Fruit fly (Drosophila melanogaster): ENCODE results near the gene CG10237.
A peak's percentile ranks its signal among the peaks of the same experiment; 100 is the strongest.

CG10237 gene

DNA sequence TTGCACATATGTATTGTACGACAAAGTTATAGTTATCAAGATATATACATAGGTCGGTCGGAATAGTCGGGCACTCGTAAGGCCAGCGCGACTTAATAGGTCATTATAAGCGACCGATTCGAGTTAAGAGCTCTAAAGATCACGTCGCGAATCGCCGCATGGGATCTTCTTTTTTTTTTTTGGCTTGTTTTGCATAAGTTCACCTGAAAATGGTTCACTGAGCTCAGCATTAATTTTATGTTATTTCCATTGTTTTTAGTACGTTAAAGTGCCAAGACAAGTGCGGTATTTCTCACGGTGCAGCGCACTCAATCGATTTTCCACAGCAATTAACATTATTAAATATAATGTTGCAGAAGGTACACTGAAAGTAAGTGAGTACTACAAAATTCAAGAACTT lies 1.2 kb downstream of the CG10237 start:
- TF ChIP-seq sens (GFP tag) (peak; percentile 20), CG15073 (GFP tag; optimal IDR thresholded peaks at IDR 0.05) (no peak)

DNA sequence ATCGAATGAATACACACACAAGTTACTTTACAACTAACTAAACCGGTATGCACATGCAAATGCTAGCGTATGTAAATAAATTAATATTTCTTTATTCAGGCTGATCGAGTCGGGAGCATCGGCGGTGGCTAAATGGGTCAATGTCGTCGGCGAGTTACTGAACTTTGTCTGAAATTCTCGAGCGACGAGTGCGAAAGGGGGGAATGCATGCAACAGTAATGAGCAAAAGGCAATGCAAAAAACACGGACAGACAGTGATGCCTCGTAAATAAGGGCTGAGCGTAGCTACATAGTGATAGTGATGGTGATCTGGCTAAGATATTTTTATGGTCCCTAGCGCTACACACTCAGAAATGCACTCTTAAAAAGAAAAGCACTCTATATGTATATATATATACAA lies 1.8 kb downstream of the CG10237 start:
- no peak for TF ChIP-seq emc (GFP tag; optimal IDR thresholded peaks at IDR 0.05)
- no peak for TF ChIP-seq bsh (GFP tag; optimal IDR thresholded peaks at IDR 0.05)
- TF ChIP-seq dimm (GFP tag; IDR thresholded peaks at IDR 0.05), result no peak
- TF ChIP-seq Abd-B (GFP tag; optimal IDR thresholded peaks at IDR 0.05), result no peak
- TF ChIP-seq CG6765 (GFP tag; optimal IDR thresholded peaks at IDR 0.05), result no peak
- no peak for TF ChIP-seq zfh1 (GFP tag; IDR thresholded peaks at IDR 0.05)
- no peak for TF ChIP-seq zen (tag; optimal IDR thresholded peaks at IDR 0.05)
- TF ChIP-seq Drgx (GFP tag; IDR thresholded peaks at IDR 0.05), result peak; percentile 26; the same call in 1 of the 2 replicates
- TF ChIP-seq bcd (GFP tag; optimal IDR thresholded peaks at IDR 0.05), result no peak
- TF ChIP-seq Sox100B (GFP tag; optimal IDR thresholded peaks at IDR 0.05), result no peak
- TF ChIP-seq CG1529 (GFP tag; optimal IDR thresholded peaks at IDR 0.05), result no peak
- no peak for TF ChIP-seq az2 (GFP tag; optimal IDR thresholded peaks at IDR 0.05)
- TF ChIP-seq Jarid2 (GFP tag; optimal IDR thresholded peaks at IDR 0.05), result no peak
- no peak for TF ChIP-seq CG6175 (GFP tag; IDR thresholded peaks at IDR 0.05)
- no peak for TF ChIP-seq sob (GFP tag; IDR thresholded peaks at IDR 0.05)
- TF ChIP-seq CG11696 (GFP tag; IDR thresholded peaks at IDR 0.05), result no peak
- no peak for TF ChIP-seq Deaf1 (tag; optimal IDR thresholded peaks at IDR 0.05)
- no peak for TF ChIP-seq CG4707 (GFP tag; optimal IDR thresholded peaks at IDR 0.05)
- peak; percentile 10 for TF ChIP-seq sens (GFP tag)
- no peak for TF ChIP-seq Taf1 (GFP tag; IDR thresholded peaks at IDR 0.05)
- TF ChIP-seq trh (GFP tag; optimal IDR thresholded peaks at IDR 0.05), result no peak
- TF ChIP-seq CkIIα-i1 (GFP tag; IDR thresholded peaks at IDR 0.05), result no peak
- TF ChIP-seq wdn (GFP tag; IDR thresholded peaks at IDR 0.05), result no peak
- TF ChIP-seq Hand (GFP tag; optimal IDR thresholded peaks at IDR 0.05), result no peak
- peak; percentile 60 for TF ChIP-seq Sry-β (GFP tag; optimal IDR thresholded peaks at IDR 0.05)
- peak; percentile 20; the same call in 1 of the 2 replicates for TF ChIP-seq crol (GFP tag; IDR thresholded peaks at IDR 0.05)
- TF ChIP-seq CG6654 (GFP tag; optimal IDR thresholded peaks at IDR 0.05), result no peak
- no peak for TF ChIP-seq kah (GFP tag; optimal IDR thresholded peaks at IDR 0.05)
- TF ChIP-seq YL-1 (GFP tag; optimal IDR thresholded peaks at IDR 0.05), result no peak
- peak; percentile 64 for TF ChIP-seq CG12769 (tag; optimal IDR thresholded peaks at IDR 0.05)
- TF ChIP-seq h (optimal IDR thresholded peaks at IDR 0.05), result no peak
- 0 out of 2 replicates have a peak, but pooled peaks have one; percentile 29 for TF ChIP-seq bbx (GFP tag; IDR thresholded peaks at IDR 0.05; ENCODE audit: partially characterized antibody)
- no peak for TF ChIP-seq NC2β (GFP tag; optimal IDR thresholded peaks at IDR 0.05)
- TF ChIP-seq CG10209 (GFP tag; optimal IDR thresholded peaks at IDR 0.05), result no peak
- no peak for TF ChIP-seq gsb-n (tag; optimal IDR thresholded peaks at IDR 0.05)
- no peak for TF ChIP-seq CG8359 (GFP tag; optimal IDR thresholded peaks at IDR 0.05; ENCODE audit: borderline replicate concordance)
- TF ChIP-seq CG31388 (GFP tag; optimal IDR thresholded peaks at IDR 0.05), result no peak
- TF ChIP-seq CG17829 (tag; optimal IDR thresholded peaks at IDR 0.05), result no peak
- no peak for TF ChIP-seq CG15479 (GFP tag; optimal IDR thresholded peaks at IDR 0.05)
- no peak for TF ChIP-seq fru (optimal IDR thresholded peaks at IDR 0.05)
- TF ChIP-seq pzg (GFP tag; optimal IDR thresholded peaks at IDR 0.05), result no peak
- no peak for TF ChIP-seq Hsf (GFP tag; optimal IDR thresholded peaks at IDR 0.05)
- TF ChIP-seq dysf (GFP tag; IDR thresholded peaks at IDR 0.05), result no peak
- TF ChIP-seq CG16815 (GFP tag; optimal IDR thresholded peaks at IDR 0.05), result no peak
- no peak for TF ChIP-seq Dfd (GFP tag; optimal IDR thresholded peaks at IDR 0.05)
- peak; percentile 49 for TF ChIP-seq grau (tag; optimal IDR thresholded peaks at IDR 0.05)
- TF ChIP-seq ap (GFP tag; IDR thresholded peaks at IDR 0.05), result no peak
- TF ChIP-seq CG11247 (GFP tag; IDR thresholded peaks at IDR 0.05), result no peak
- peak; percentile 38; the same call in 1 of the 3 replicates for TF ChIP-seq row (GFP tag; IDR thresholded peaks at IDR 0.05)
- TF ChIP-seq Med (GFP tag), result peak; percentile 36
